Fruit fly (Drosophila melanogaster) whole organism, embryonic: ENCODE measurements around the gene CG12118.

Source experiments
- Adf1 ChIP-seq: fragments of 200-800 bp; sonication (Bioruptor generic); IDR thresholded peaks from 2 replicates; pipeline ENCODE4 v1.3.6; 2022; ENCODE audit warnings: missing biosample characterization, missing genetic modification characterization
- CG12071 ChIP-seq: fragments of 200-800 bp; sonication (Bioruptor generic); optimal IDR thresholded peaks from 3 replicates; lab custom pipeline; 2018; ENCODE audit warnings: missing biosample characterization, mild to moderate bottlenecking, missing genetic modification characterization
- CG12391 ChIP-seq: fragments of 200-800 bp; sonication (Bioruptor generic); optimal IDR thresholded peaks from 3 replicates; lab custom pipeline; 2018; ENCODE audit warnings: missing biosample characterization, mild to moderate bottlenecking, missing genetic modification characterization, moderate library complexity
- CG12659 ChIP-seq: fragments of 200-800 bp; sonication (Bioruptor generic); optimal IDR thresholded peaks from 3 replicates; lab custom pipeline; 2017; ENCODE audit warnings: mild to moderate bottlenecking, missing biosample characterization, missing genetic modification reagents, missing genetic modification characterization
- CG12744 ChIP-seq: fragments of 200-800 bp; sonication (Bioruptor generic); optimal IDR thresholded peaks from 2 replicates; lab custom pipeline; 2016; ENCODE audit warnings: missing biosample characterization, missing genetic modification characterization
- CG17186 ChIP-seq: fragments of 200-800 bp; sonication (Bioruptor generic); optimal IDR thresholded peaks from 3 replicates; lab custom pipeline; 2017; ENCODE audit warnings: missing biosample characterization, missing genetic modification reagents, missing genetic modification characterization
- CG17359 ChIP-seq: fragments of 200-800 bp; sonication (Bioruptor generic); optimal IDR thresholded peaks from 3 replicates; lab custom pipeline; 2018; ENCODE audit warnings: missing biosample characterization, mild to moderate bottlenecking, missing genetic modification characterization, moderate library complexity
- CG17912 ChIP-seq: fragments of 200-800 bp; sonication (Bioruptor generic); optimal IDR thresholded peaks from 2 replicates; lab custom pipeline; 2018; ENCODE audit warnings: missing biosample characterization, mild to moderate bottlenecking, missing genetic modification characterization
- CG2116 ChIP-seq: fragments of 200-800 bp; sonication (Bioruptor generic); optimal IDR thresholded peaks from 3 replicates; lab custom pipeline; 2018; ENCODE audit warnings: missing biosample characterization, mild to moderate bottlenecking, missing genetic modification characterization
- CG2712 ChIP-seq: fragments of 200-800 bp; optimal IDR thresholded peaks from 3 replicates; lab custom pipeline; 2019; ENCODE audit warnings: missing biosample characterization, mild to moderate bottlenecking, missing genetic modification characterization, moderate library complexity
- CG33213 ChIP-seq: fragments of 200-800 bp; sonication (Bioruptor generic); optimal IDR thresholded peaks from 3 replicates; lab custom pipeline; 2016; ENCODE audit warnings: missing biosample characterization, missing genetic modification characterization
- CG3847 ChIP-seq: fragments of 200-800 bp; sonication (Bioruptor generic); IDR thresholded peaks from 2 replicates; pipeline ENCODE4 v1.3.6; 2022; ENCODE audit warnings: missing biosample characterization, missing genetic modification characterization
- CG4282 ChIP-seq: fragments of 200-800 bp; sonication (Bioruptor generic); optimal IDR thresholded peaks from 2 replicates; lab custom pipeline; 2016; ENCODE audit warnings: missing biosample characterization, missing genetic modification characterization
- CG4404 ChIP-seq: fragments of 200-800 bp; sonication (Bioruptor generic); IDR thresholded peaks from 2 replicates; pipeline ENCODE4 v1.3.6; 2022; ENCODE audit warnings: missing biosample characterization, missing genetic modification characterization
- CG4820 ChIP-seq: fragments of 200-800 bp; sonication (Bioruptor generic); optimal IDR thresholded peaks from 3 replicates; lab custom pipeline; 2016; ENCODE audit warnings: missing biosample characterization, missing genetic modification characterization
- CG5245 ChIP-seq: fragments of 200-800 bp; sonication (Bioruptor generic); optimal IDR thresholded peaks from 3 replicates; lab custom pipeline; 2016; ENCODE audit warnings: missing biosample characterization, missing genetic modification characterization
- CG7357 ChIP-seq: fragments of 200-800 bp; sonication (Bioruptor generic); IDR thresholded peaks from 3 replicates; pipeline ENCODE4 v1.3.6; 2022; ENCODE audit warnings: missing biosample characterization, missing genetic modification characterization
- CG7839 ChIP-seq: fragments of 200-800 bp; sonication (Bioruptor generic); optimal IDR thresholded peaks from 3 replicates; lab custom pipeline; 2018; ENCODE audit warnings: missing biosample characterization, mild to moderate bottlenecking, missing genetic modification characterization, moderate library complexity
- CG8388 ChIP-seq: fragments of 200-800 bp; sonication (Bioruptor generic); optimal IDR thresholded peaks from 2 replicates; lab custom pipeline; 2019; ENCODE audit warnings: missing biosample characterization, mild to moderate bottlenecking, missing genetic modification characterization, moderate library complexity
- CG8944 ChIP-seq: fragments of 200-800 bp; sonication (Bioruptor generic); optimal IDR thresholded peaks from 3 replicates; lab custom pipeline; 2016; ENCODE audit warnings: missing biosample characterization, missing genetic modification characterization
- CHES-1-like ChIP-seq: fragments of 200-800 bp; sonication (Bioruptor generic); optimal IDR thresholded peaks from 2 replicates; lab custom pipeline; 2016; ENCODE audit warnings: missing biosample characterization, missing genetic modification characterization
- Deaf1 ChIP-seq: fragments of 200-800 bp; optimal IDR thresholded peaks from 3 replicates; lab custom pipeline; 2019; ENCODE audit warnings: missing biosample characterization, mild to moderate bottlenecking, missing genetic modification characterization, moderate library complexity
- Dek ChIP-seq: fragments of 200-800 bp; sonication (Bioruptor generic); optimal IDR thresholded peaks from 3 replicates; lab custom pipeline; 2019; ENCODE audit warnings: missing biosample characterization, mild to moderate bottlenecking, missing genetic modification characterization, moderate library complexity
- Dp ChIP-seq: fragments of 200-800 bp; sonication (Bioruptor generic); optimal IDR thresholded peaks from 2 replicates; lab custom pipeline; 2018; ENCODE audit warnings: missing biosample characterization, mild to moderate bottlenecking, missing genetic modification characterization, moderate library complexity
- Fer3 ChIP-seq: fragments of 200-800 bp; sonication (Bioruptor generic); optimal IDR thresholded peaks from 2 replicates; lab custom pipeline; 2018; ENCODE audit warnings: missing biosample characterization, mild to moderate bottlenecking, missing genetic modification characterization, moderate library complexity
- H2.0 ChIP-seq: fragments of 200-800 bp; sonication (Bioruptor generic); IDR thresholded peaks from 2 replicates; pipeline ENCODE4 v1.3.6; 2022; ENCODE audit warnings: missing biosample characterization, missing genetic modification characterization
- Hey ChIP-seq: fragments of 200-800 bp; sonication (Bioruptor generic); optimal IDR thresholded peaks from 3 replicates; lab custom pipeline; 2018; ENCODE audit warnings: missing biosample characterization, mild to moderate bottlenecking, missing genetic modification characterization
- Hmr ChIP-seq: fragments of 200-800 bp; sonication (Bioruptor generic); optimal IDR thresholded peaks from 3 replicates; lab custom pipeline; 2017; ENCODE audit warnings: mild to moderate bottlenecking, missing biosample characterization, missing genetic modification reagents, missing genetic modification characterization
- Lim3 ChIP-seq: fragments of 200-800 bp; sonication (Bioruptor generic); IDR thresholded peaks from 2 replicates; pipeline ENCODE4 v1.3.6; 2022; ENCODE audit warnings: missing biosample characterization, missing genetic modification characterization
- Nf-YC ChIP-seq: fragments of 200-800 bp; optimal IDR thresholded peaks from 3 replicates; lab custom pipeline; 2019; ENCODE audit warnings: missing biosample characterization, mild to moderate bottlenecking, missing genetic modification characterization, moderate library complexity
- Six4 ChIP-seq: fragments of 200-800 bp; sonication (Bioruptor generic); optimal IDR thresholded peaks from 2 replicates; lab custom pipeline; 2016; ENCODE audit warnings: missing biosample characterization, missing genetic modification characterization
- Sox102F ChIP-seq: fragments of 200-800 bp; sonication (Bioruptor generic); optimal IDR thresholded peaks from 2 replicates; lab custom pipeline; 2018; ENCODE audit warnings: missing biosample characterization, mild to moderate bottlenecking, missing genetic modification characterization, moderate library complexity
- amos ChIP-seq: fragments of 200-800 bp; sonication (Bioruptor generic); IDR thresholded peaks from 2 replicates; pipeline ENCODE4 v1.3.6; 2022; ENCODE audit warnings: missing biosample characterization, missing genetic modification characterization; ENCODE audit not compliant: partially characterized antibody
- az2 ChIP-seq: fragments of 200-800 bp; sonication (Bioruptor generic); optimal IDR thresholded peaks from 3 replicates; lab custom pipeline; 2016; ENCODE audit warnings: missing biosample characterization, missing genetic modification characterization
- caup ChIP-seq: fragments of 200-800 bp; sonication (Bioruptor generic); optimal IDR thresholded peaks from 3 replicates; lab custom pipeline; 2017; ENCODE audit warnings: missing biosample characterization, mild to moderate bottlenecking, missing genetic modification characterization, moderate library complexity; ENCODE audit not compliant: severe bottlenecking
- chif ChIP-seq, 2 experiments: fragments of 200-800 bp; sonication (Bioruptor generic); optimal IDR thresholded peaks; 3 replicates each; lab custom pipeline; 2016; ENCODE audit warnings: missing biosample characterization in 2 of 2, missing genetic modification characterization in 2 of 2
- dysf ChIP-seq: fragments of 200-800 bp; sonication (Bioruptor generic); IDR thresholded peaks from 3 replicates; pipeline ENCODE4 v1.3.6; 2022; ENCODE audit warnings: missing biosample characterization, missing genetic modification characterization
- ftz-f1 ChIP-seq: fragments of 200-800 bp; sonication (Bioruptor generic); optimal IDR thresholded peaks from 2 replicates; lab custom pipeline; 2016; ENCODE audit warnings: missing biosample characterization, missing genetic modification characterization
- ham ChIP-seq: fragments of 200-800 bp; sonication (Bioruptor generic); IDR thresholded peaks from 2 replicates; pipeline ENCODE4 v1.3.6; 2022; ENCODE audit warnings: missing biosample characterization, missing genetic modification characterization
- insv ChIP-seq, 2 experiments: fragments of 200-800 bp; sonication (Bioruptor generic); optimal IDR thresholded peaks; 3 replicates each; lab custom pipeline; 2016 to 2018; ENCODE audit warnings: missing biosample characterization in 2 of 2, missing genetic modification characterization in 2 of 2
- jumu ChIP-seq: fragments of 200-800 bp; sonication (Bioruptor generic); optimal IDR thresholded peaks from 3 replicates; lab custom pipeline; 2016; ENCODE audit warnings: missing biosample characterization, missing genetic modification characterization
- kah ChIP-seq: fragments of 200-800 bp; sonication (Bioruptor generic); optimal IDR thresholded peaks from 2 replicates; lab custom pipeline; 2018; ENCODE audit warnings: missing biosample characterization, mild to moderate bottlenecking, missing genetic modification characterization
- nerfin-1 ChIP-seq: fragments of 200-800 bp; sonication (Bioruptor generic); optimal IDR thresholded peaks from 3 replicates; lab custom pipeline; 2019; ENCODE audit warnings: missing biosample characterization, mild to moderate bottlenecking, missing genetic modification characterization, moderate library complexity
- nom ChIP-seq: fragments of 200-800 bp; sonication (Bioruptor generic); optimal IDR thresholded peaks from 2 replicates; lab custom pipeline; 2017; ENCODE audit warnings: missing biosample characterization, missing genetic modification characterization, mild to moderate bottlenecking, moderate library complexity, missing genetic modification reagents
- pho ChIP-seq: fragments of 200-800 bp; sonication (Bioruptor generic); optimal IDR thresholded peaks from 2 replicates; lab custom pipeline; 2016; ENCODE audit warnings: missing biosample characterization, missing genetic modification characterization
- row ChIP-seq: fragments of 200-800 bp; sonication (Bioruptor generic); IDR thresholded peaks from 3 replicates; pipeline ENCODE4 v1.3.6; 2022; ENCODE audit warnings: missing biosample characterization, missing genetic modification characterization
- sc ChIP-seq, 3 experiments: fragments of >200 bp in 2 of 3; fragments of 200-800 bp in 1 of 3; sonication (Bioruptor generic) in 1 of 3; optimal IDR thresholded peaks; 2 replicates in 2 of 3; 3 replicates in 1 of 3; lab custom pipeline; 2017; ENCODE audit warnings: mild to moderate bottlenecking in 1 of 3, missing biosample characterization in 1 of 3, missing genetic modification characterization in 1 of 3, missing genetic modification reagents in 1 of 3
- sisA ChIP-seq: fragments of 200-800 bp; sonication (Bioruptor generic); IDR thresholded peaks from 2 replicates; pipeline ENCODE4 v1.3.6; 2022; ENCODE audit warnings: missing biosample characterization, missing genetic modification characterization
- tx ChIP-seq: fragments of 200-800 bp; sonication (Bioruptor generic); optimal IDR thresholded peaks from 2 replicates; lab custom pipeline; 2016; ENCODE audit warnings: missing biosample characterization, missing genetic modification characterization
- vnd ChIP-seq: fragments of 200-800 bp; sonication (Bioruptor generic); IDR thresholded peaks from 3 replicates; pipeline ENCODE4 v1.3.6; 2022; ENCODE audit warnings: missing biosample characterization, missing genetic modification characterization; ENCODE audit not compliant: partially characterized antibody

The CG12118 gene

DNA sequence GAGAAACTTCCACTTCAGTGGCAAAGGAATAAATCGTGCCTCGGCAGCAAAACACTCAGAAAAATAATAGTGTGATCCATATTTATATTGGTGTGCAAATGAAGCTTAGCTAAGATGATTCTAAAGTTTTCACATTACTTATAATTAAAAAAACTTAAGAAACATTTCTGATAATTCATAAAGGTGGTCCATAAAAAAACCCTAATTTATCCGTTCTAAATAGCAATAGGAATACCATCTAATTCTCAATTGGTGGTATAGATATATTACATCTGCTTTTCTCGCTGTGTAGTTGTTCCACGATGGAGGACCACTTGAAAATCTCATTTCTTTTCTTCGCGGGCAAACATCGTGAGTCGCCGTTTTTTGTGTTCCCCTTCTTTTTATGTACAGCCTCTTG lies 41.1 kb downstream of the CG12118 start (continued):
- TF ChIP-seq Dek (tag; lab: Kevin White, UChicago) (peak; percentile 25), Sox102F (GFP tag; lab: Kevin White, UChicago) (peak; percentile 65), CG12071 (peak; percentile 42), CG3847 (GFP tag; lab: Robert Waterston, UW) (peak; percentile 52), CG17186 (GFP tag; lab: Kevin White, UChicago) (no peak), H2.0 (GFP tag; lab: Robert Waterston, UW) (no peak), CG2116 (GFP tag; lab: Kevin White, UChicago) (peak; percentile 9), chif (GFP tag; optimal IDR thresholded peaks at IDR 0.05; lab: Kevin White, UChicago) (peak; percentile 1 to 61), ham (GFP tag; lab: Robert Waterston, UW) (no peak), vnd (no peak), jumu (peak; percentile 3), CG8944 (GFP tag; lab: Kevin White, UChicago) (no peak), dysf (peak; percentile 55), CG17912 (GFP tag; lab: Kevin White, UChicago) (no peak), Lim3 (no peak), Six4 (GFP tag; lab: Kevin White, UChicago) (peak; percentile 38), CG4404 (GFP tag; lab: Robert Waterston, UW) (peak; percentile 43), tx (peak; percentile 9), Hey (tag; lab: Kevin White, UChicago) (no peak), CHES-1-like (peak; percentile 4), nom (GFP tag; lab: Kevin White, UChicago) (peak; percentile 50), CG12659 (GFP tag; lab: Kevin White, UChicago) (peak; percentile 10), Hmr (GFP tag; lab: Kevin White, UChicago) (peak; percentile 56), insv (GFP tag; optimal IDR thresholded peaks at IDR 0.05; lab: Kevin White, UChicago) (peak in 1 of 2 experiments; percentile 2), az2 (GFP tag; lab: Kevin White, UChicago) (peak; percentile 28), CG8388 (GFP tag; lab: Kevin White, UChicago) (peak; percentile 39), Fer3 (tag; lab: Kevin White, UChicago) (peak; percentile 57), sisA (peak; percentile 60), CG4820 (peak; percentile 37), Dp (GFP tag; lab: Kevin White, UChicago) (no peak), CG7839 (tag; lab: Kevin White, UChicago) (peak; percentile 73), CG12391 (tag; lab: Kevin White, UChicago) (peak; percentile 59), CG12744 (peak; percentile 42), amos (GFP tag; lab: Robert Waterston, UW) (no peak), row (GFP tag; lab: Robert Waterston, UW) (peak; percentile 71), CG7357 (GFP tag; lab: Robert Waterston, UW) (no peak), pho (GFP tag; lab: Kevin White, UChicago) (peak; percentile 25), CG17359 (peak; percentile 69), nerfin-1 (peak; percentile 60), Adf1 (no peak), kah (peak; percentile 10), sc (optimal IDR thresholded peaks at IDR 0.05; lab: Kevin White, UChicago) (no peak), sc (GFP tag; optimal IDR thresholded peaks at IDR 0.05; lab: Kevin White, UChicago) (no peak), CG2712 (tag; lab: Kevin White, UChicago) (peak; percentile 75), CG33213 (GFP tag; lab: Kevin White, UChicago) (peak; percentile 3), ftz-f1 (no peak), CG5245 (GFP tag; lab: Kevin White, UChicago) (peak; percentile 7), caup (peak; percentile 44), Nf-YC (peak; percentile 10), Deaf1 (tag; lab: Kevin White, UChicago) (peak; percentile 25), CG4282 (GFP tag; lab: Kevin White, UChicago) (no peak)
